Fruit fly (Drosophila melanogaster): ENCODE data around the gene Mulk.

- TF ChIP-seq psq (optimal IDR thresholded peaks at IDR 0.05) (no peak), h (optimal IDR thresholded peaks at IDR 0.05) (no peak), insv (optimal IDR thresholded peaks at IDR 0.05) (no peak)
Measured at dm6 chr2L:10278658-10279057, 8.8 kb downstream of the Mulk start, which contains the start of gene Utx.

Data from Kc167 (cell line).